Worm (Caenorhabditis elegans) whole organism, L3 larva: ENCODE measurements around the gene K09C4.2.

Source experiments
- daf-12 ChIP-seq: fragments of 150-350 bp; optimal IDR thresholded peaks from 2 replicates; lab custom pipeline; 2014; ENCODE audit warnings: missing biosample characterization, missing genetic modification reagents, missing genetic modification characterization
- egl-5 ChIP-seq: fragments of 150-350 bp; optimal IDR thresholded peaks from 2 replicates; lab custom pipeline; 2017; ENCODE audit warnings: missing biosample characterization, missing genetic modification reagents, missing genetic modification characterization, inconsistent platforms
- elt-1 ChIP-seq: fragments of 150-350 bp; optimal IDR thresholded peaks from 2 replicates; lab custom pipeline; 2014; ENCODE audit warnings: missing biosample characterization, missing genetic modification characterization
- elt-3 ChIP-seq, 3 experiments: fragments of 150-350 bp in 1 of 3; sonication (generic microtip) in 2 of 3; optimal IDR thresholded peaks; 2 replicates in 2 of 3; 4 replicates in 1 of 3; lab custom pipeline; 2014 to 2017; ENCODE audit warnings: missing biosample characterization in 3 of 3, missing genetic modification characterization in 3 of 3
- fkh-10 ChIP-seq: sonication (generic microtip); optimal IDR thresholded peaks from 2 replicates; lab custom pipeline; 2017; ENCODE audit warnings: missing biosample characterization, missing genetic modification reagents, missing genetic modification characterization
- lin-15B ChIP-seq: fragments of 150-350 bp; optimal IDR thresholded peaks from 2 replicates; lab custom pipeline; 2014; ENCODE audit warnings: missing biosample characterization, missing genetic modification characterization
- nhr-23 ChIP-seq: fragments of 150-350 bp; optimal IDR thresholded peaks from 2 replicates; lab custom pipeline; 2014; ENCODE audit warnings: missing biosample characterization, missing genetic modification reagents, missing genetic modification characterization
- nhr-25 ChIP-seq: sonication (generic microtip); optimal IDR thresholded peaks from 2 replicates; lab custom pipeline; 2017; ENCODE audit warnings: missing biosample characterization, missing genetic modification characterization
- nhr-67 ChIP-seq: fragments of 150-350 bp; optimal IDR thresholded peaks from 2 replicates; lab custom pipeline; 2014; ENCODE audit warnings: missing biosample characterization, missing genetic modification characterization
- nhr-77 ChIP-seq: fragments of 150-350 bp; optimal IDR thresholded peaks from 2 replicates; lab custom pipeline; 2014; ENCODE audit warnings: missing biosample characterization, missing genetic modification characterization
- unc-39 ChIP-seq: sonication (generic microtip); optimal IDR thresholded peaks from 4 replicates; lab custom pipeline; 2017; ENCODE audit warnings: missing biosample characterization, missing genetic modification characterization
- zag-1 ChIP-seq: fragments of 150-350 bp; optimal IDR thresholded peaks from 2 replicates; lab custom pipeline; 2014; ENCODE audit warnings: missing biosample characterization, missing genetic modification characterization
- ztf-11 ChIP-seq: fragments of 150-350 bp; optimal IDR thresholded peaks from 2 replicates; lab custom pipeline; 2014; ENCODE audit warnings: missing biosample characterization, missing genetic modification characterization

K09C4.2 gene

DNA sequence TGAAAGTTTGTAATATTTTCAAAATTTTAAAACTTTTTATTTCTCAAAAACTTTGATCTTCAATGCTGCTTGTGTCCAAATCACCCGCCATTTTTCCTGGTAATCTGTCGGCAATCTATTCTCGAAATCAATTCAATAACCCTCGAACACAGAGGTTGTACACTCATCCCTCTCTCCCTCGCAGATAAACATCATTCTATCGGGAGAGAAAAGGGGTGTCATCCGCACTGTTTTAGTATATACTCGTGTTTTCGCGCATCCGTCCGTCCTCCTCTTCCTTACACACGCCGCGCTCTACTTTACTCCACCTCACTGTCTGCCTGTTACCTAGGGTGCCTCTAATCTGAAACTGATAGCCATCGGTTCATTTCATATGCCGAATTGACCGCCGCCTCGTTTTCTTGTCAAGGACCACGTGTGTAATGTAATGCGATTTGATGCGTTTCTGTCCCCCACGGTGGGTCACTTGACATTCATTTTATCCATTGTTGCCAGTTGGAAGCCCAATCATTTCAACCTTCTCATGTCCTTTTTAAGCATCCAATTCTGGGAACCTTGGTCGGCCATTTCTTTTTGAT is 47.4 kb downstream of the K09C4.2 start:
- TF ChIP-seq zag-1 (tag; lab: Kevin White, UChicago) (no peak), elt-1 (tag; lab: Kevin White, UChicago) (peak; percentile 69), nhr-23 (tag; lab: Kevin White, UChicago) (peak; percentile 14), nhr-67 (tag; lab: Kevin White, UChicago) (no peak), egl-5 (peak; percentile 18), daf-12 (tag; lab: Kevin White, UChicago) (no peak), nhr-77 (tag; lab: Kevin White, UChicago) (no peak), ztf-11 (tag; lab: Kevin White, UChicago) (no peak), lin-15B (tag; lab: Kevin White, UChicago) (no peak), nhr-25 (tag; lab: Kevin White, UChicago) (peak; percentile 58), unc-39 (no peak), elt-3 (tag; optimal IDR thresholded peaks at IDR 0.05; lab: Kevin White, UChicago) (no peak), fkh-10 (GFP tag; lab: Kevin White, UChicago) (no peak)
